Worm (Caenorhabditis elegans) whole organism, mixed stage, embryonic: ENCODE data around the gene idi-1.

Experiments used
- M03D4.4 ChIP-seq: sonication (generic microtip); optimal IDR thresholded peaks from 2 replicates; lab custom pipeline; 2017; ENCODE audit warnings: mild to moderate bottlenecking, missing genetic modification characterization, missing compliant biosample characterization
- bed-3 ChIP-seq: fragments of 200-800 bp; sonication (Bioruptor generic); optimal IDR thresholded peaks from 3 replicates; lab custom pipeline; 2018; ENCODE audit warnings: mild to moderate bottlenecking, missing genetic modification characterization, moderate library complexity, missing compliant biosample characterization
- blmp-1 ChIP-seq: fragments of 150-350 bp; optimal IDR thresholded peaks from 2 replicates; lab custom pipeline; 2014; ENCODE audit warnings: missing biosample characterization, missing genetic modification characterization
- ceh-39 ChIP-seq: fragments of 150-350 bp; optimal IDR thresholded peaks from 2 replicates; lab custom pipeline; 2014; ENCODE audit warnings: missing biosample characterization, missing genetic modification characterization
- ceh-43 ChIP-seq: fragments of 200-800 bp; sonication (Bioruptor generic); optimal IDR thresholded peaks from 2 replicates; lab custom pipeline; 2018; ENCODE audit warnings: mild to moderate bottlenecking, missing genetic modification characterization, moderate library complexity, missing compliant biosample characterization
- ceh-83 ChIP-seq: fragments of 200-800 bp; sonication (Bioruptor generic); optimal IDR thresholded peaks from 2 replicates; lab custom pipeline; 2018; ENCODE audit warnings: mild to moderate bottlenecking, missing genetic modification characterization, missing compliant biosample characterization
- ces-1 ChIP-seq: fragments of 150-350 bp; optimal IDR thresholded peaks from 2 replicates; lab custom pipeline; 2014; ENCODE audit warnings: missing biosample characterization, missing genetic modification reagents, missing genetic modification characterization
- cnd-1 ChIP-seq: fragments of 200-800 bp; sonication (Bioruptor generic); optimal IDR thresholded peaks from 2 replicates; lab custom pipeline; 2018; ENCODE audit warnings: mild to moderate bottlenecking, missing genetic modification characterization, missing compliant biosample characterization
- drap-1 ChIP-seq: fragments of 200-800 bp; sonication (Bioruptor generic); optimal IDR thresholded peaks from 3 replicates; lab custom pipeline; 2018; ENCODE audit warnings: mild to moderate bottlenecking, missing genetic modification characterization, missing compliant biosample characterization
- elt-1 ChIP-seq: sonication (generic microtip); optimal IDR thresholded peaks from 2 replicates; lab custom pipeline; 2017; ENCODE audit warnings: missing genetic modification characterization, mild to moderate bottlenecking, missing compliant biosample characterization, antibody characterized with exemption, moderate library complexity, borderline replicate concordance; ENCODE audit not compliant: insufficient read depth
- elt-3 ChIP-seq: fragments of 150-350 bp; optimal IDR thresholded peaks from 2 replicates; lab custom pipeline; 2014; ENCODE audit warnings: missing biosample characterization, missing genetic modification characterization
- flh-1 ChIP-seq: fragments of 200-800 bp; sonication (Bioruptor generic); optimal IDR thresholded peaks from 2 replicates; lab custom pipeline; 2018; ENCODE audit warnings: mild to moderate bottlenecking, missing genetic modification characterization, moderate library complexity, missing compliant biosample characterization
- ham-2 ChIP-seq: fragments of 200-800 bp; sonication (Bioruptor generic); optimal IDR thresholded peaks from 2 replicates; lab custom pipeline; 2018; ENCODE audit warnings: mild to moderate bottlenecking, missing genetic modification characterization, missing compliant biosample characterization
- hlh-1 ChIP-seq: fragments of 150-350 bp; optimal IDR thresholded peaks from 2 replicates; lab custom pipeline; 2014; ENCODE audit warnings: missing biosample characterization, missing genetic modification reagents, missing genetic modification characterization
- lin-13 ChIP-seq: fragments of 150-350 bp; optimal IDR thresholded peaks from 2 replicates; lab custom pipeline; 2014; ENCODE audit warnings: missing biosample characterization, missing genetic modification characterization
- lin-32 ChIP-seq: fragments of 200-800 bp; sonication (Bioruptor generic); optimal IDR thresholded peaks from 2 replicates; lab custom pipeline; 2018; ENCODE audit warnings: mild to moderate bottlenecking, missing genetic modification characterization, missing compliant biosample characterization
- lsy-2 ChIP-seq: fragments of 150-350 bp; optimal IDR thresholded peaks from 2 replicates; lab custom pipeline; 2014; ENCODE audit warnings: missing biosample characterization, missing genetic modification characterization
- mab-5 ChIP-seq: fragments of 150-350 bp; optimal IDR thresholded peaks from 2 replicates; lab custom pipeline; 2014; ENCODE audit warnings: missing biosample characterization, missing genetic modification characterization
- mep-1 ChIP-seq: fragments of 150-350 bp; optimal IDR thresholded peaks from 2 replicates; lab custom pipeline; 2017; ENCODE audit warnings: missing biosample characterization, missing genetic modification reagents, missing genetic modification characterization, inconsistent platforms
- mls-2 ChIP-seq: sonication (generic microtip); optimal IDR thresholded peaks from 2 replicates; lab custom pipeline; 2016; ENCODE audit warnings: mild to moderate bottlenecking, missing genetic modification characterization, moderate library complexity, missing compliant biosample characterization
- nhr-12 ChIP-seq: fragments of 150-350 bp; optimal IDR thresholded peaks from 2 replicates; lab custom pipeline; 2014; ENCODE audit warnings: missing biosample characterization, missing genetic modification characterization
- nhr-2 ChIP-seq: fragments of 150-350 bp; optimal IDR thresholded peaks from 2 replicates; lab custom pipeline; 2014; ENCODE audit warnings: missing biosample characterization, missing genetic modification characterization
- nhr-237 ChIP-seq: fragments of 150-350 bp; optimal IDR thresholded peaks from 2 replicates; lab custom pipeline; 2014; ENCODE audit warnings: missing biosample characterization, missing genetic modification characterization
- nhr-28 ChIP-seq: fragments of 150-350 bp; optimal IDR thresholded peaks from 2 replicates; lab custom pipeline; 2014; ENCODE audit warnings: missing biosample characterization, missing genetic modification characterization
- nhr-76 ChIP-seq: sonication (generic microtip); optimal IDR thresholded peaks from 2 replicates; lab custom pipeline; 2017; ENCODE audit warnings: missing biosample characterization, missing genetic modification characterization
- pha-4 ChIP-seq: fragments of 150-350 bp; optimal IDR thresholded peaks from 2 replicates; lab custom pipeline; 2018; ENCODE audit warnings: missing biosample characterization, missing genetic modification reagents, missing genetic modification characterization
- sem-2 ChIP-seq: fragments of 200-800 bp; sonication (Bioruptor generic); optimal IDR thresholded peaks from 2 replicates; lab custom pipeline; 2018; ENCODE audit warnings: mild to moderate bottlenecking, missing genetic modification characterization, missing compliant biosample characterization
- snpc-4 ChIP-seq: fragments of 150-350 bp; optimal IDR thresholded peaks from 2 replicates; lab custom pipeline; 2014; ENCODE audit warnings: missing biosample characterization, missing genetic modification characterization
- sptf-1 ChIP-seq: sonication (generic microtip); optimal IDR thresholded peaks from 2 replicates; lab custom pipeline; 2017; ENCODE audit warnings: mild to moderate bottlenecking, missing genetic modification characterization, moderate library complexity, missing compliant biosample characterization
- tbx-8 ChIP-seq: fragments of 200-800 bp; sonication (Bioruptor generic); optimal IDR thresholded peaks from 2 replicates; lab custom pipeline; 2018; ENCODE audit warnings: mild to moderate bottlenecking, missing genetic modification characterization, moderate library complexity, missing compliant biosample characterization
- unc-120 ChIP-seq: sonication (generic microtip); optimal IDR thresholded peaks from 2 replicates; lab custom pipeline; 2017; ENCODE audit warnings: missing genetic modification characterization, missing compliant biosample characterization; ENCODE audit not compliant: poor library complexity, severe bottlenecking
- unc-39 ChIP-seq: fragments of 150-350 bp; optimal IDR thresholded peaks from 2 replicates; lab custom pipeline; 2014; ENCODE audit warnings: missing biosample characterization, missing genetic modification characterization
- unc-62 ChIP-seq: fragments of 150-350 bp; optimal IDR thresholded peaks from 2 replicates; lab custom pipeline; 2014; ENCODE audit warnings: missing biosample characterization, missing genetic modification reagents, missing genetic modification characterization
- zip-8 ChIP-seq: fragments of 150-350 bp; optimal IDR thresholded peaks from 2 replicates; lab custom pipeline; 2014; ENCODE audit warnings: missing biosample characterization, missing genetic modification characterization
- ztf-11 ChIP-seq: fragments of 150-350 bp; optimal IDR thresholded peaks from 2 replicates; lab custom pipeline; 2014; ENCODE audit warnings: missing biosample characterization, missing genetic modification characterization

idi-1 gene

DNA sequence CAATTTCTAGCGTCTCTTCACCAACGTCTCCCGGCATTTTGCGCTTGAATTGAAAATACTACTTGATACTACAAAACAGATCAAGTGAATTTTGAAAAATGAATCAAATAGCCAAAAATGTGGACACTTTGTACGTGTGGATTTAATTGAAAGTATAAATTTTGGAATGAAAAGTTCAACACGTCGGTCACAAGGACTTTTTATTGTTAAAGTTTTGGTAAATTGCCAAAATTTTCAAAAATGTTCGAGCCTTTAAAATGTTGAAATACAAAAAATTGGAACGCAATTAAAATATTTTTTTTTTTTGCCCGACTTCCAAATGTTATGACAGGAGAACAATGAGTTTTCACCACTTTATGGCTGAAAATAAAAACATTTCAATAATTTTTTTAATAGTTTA is 6.6 kb downstream of the idi-1 start, which contains the start of gene K06H7.8:
Gene K06H7.8, minus strand, starts transcription at position 101 of the 400 bp plus-strand sequence.
- TF ChIP-seq blmp-1 (tag; lab: Kevin White, UChicago) (no peak), sem-2 (GFP tag; lab: Kevin White, UChicago) (no peak), elt-3 (tag; lab: Kevin White, UChicago) (no peak), nhr-76 (tag; lab: Kevin White, UChicago) (no peak), nhr-2 (tag; lab: Kevin White, UChicago) (no peak), nhr-12 (tag; lab: Kevin White, UChicago) (no peak), hlh-1 (tag; lab: Kevin White, UChicago) (no peak), ces-1 (no peak), drap-1 (GFP tag; lab: Kevin White, UChicago) (no peak)

DNA sequence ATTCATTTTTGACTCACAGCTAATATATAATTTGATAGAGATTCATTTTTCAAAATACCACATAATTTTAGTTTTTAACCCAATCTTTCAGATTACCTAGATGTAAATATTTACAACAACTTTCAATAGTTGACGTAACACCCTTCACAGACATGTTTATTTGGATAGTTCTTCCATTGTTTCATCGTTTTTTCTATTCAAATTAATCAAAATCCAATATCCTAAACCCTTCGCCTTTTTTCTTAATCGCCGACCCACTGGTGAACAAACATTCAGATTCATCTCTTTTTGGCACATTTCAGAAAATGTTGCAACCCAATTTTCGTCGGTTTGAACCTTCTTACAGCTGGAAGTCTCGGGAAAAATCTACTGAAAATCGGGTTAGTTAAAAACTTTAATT is 7.5 kb downstream of the idi-1 start, which contains the start of gene K06H7.1:
Gene K06H7.1, plus strand, starts transcription at position 301 of the 400 bp plus-strand sequence.
- TF ChIP-seq drap-1 (GFP tag; lab: Kevin White, UChicago), result no peak
- no peak for TF ChIP-seq lin-13 (tag; lab: Kevin White, UChicago)
- no peak for TF ChIP-seq nhr-28
- TF ChIP-seq unc-39 (tag; lab: Kevin White, UChicago), result no peak
- no peak for TF ChIP-seq hlh-1 (tag; lab: Kevin White, UChicago)
- TF ChIP-seq elt-3 (tag; lab: Kevin White, UChicago), result no peak
- no peak for TF ChIP-seq nhr-2 (tag; lab: Kevin White, UChicago)
- TF ChIP-seq mep-1, result no peak

DNA sequence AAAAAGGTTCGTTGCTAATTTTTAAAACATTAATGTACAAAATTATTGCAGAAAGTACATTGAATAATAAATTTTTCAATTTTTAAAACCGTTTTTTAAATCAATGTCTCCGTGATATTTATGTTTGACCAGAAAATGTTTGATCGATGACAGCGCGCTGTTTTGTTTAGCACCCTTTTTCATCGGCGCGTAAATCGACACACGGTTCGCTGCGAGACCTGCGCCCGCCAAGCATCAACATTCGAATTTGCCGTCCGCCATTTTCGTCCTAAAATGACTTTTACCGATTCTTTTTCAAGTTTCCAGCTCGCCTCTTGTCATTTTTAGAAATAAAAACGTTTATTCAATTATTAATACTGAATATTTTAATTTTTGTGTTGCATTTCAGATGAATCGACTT is 9.5 kb downstream of the idi-1 start, which contains the start of gene plk-1:
Gene plk-1, plus strand, starts transcription at position 389 of the 400 bp plus-strand sequence.
- TF ChIP-seq pha-4 (tag; lab: Kevin White, UChicago), result peak; percentile 13
- TF ChIP-seq mep-1, result peak; percentile 26
- peak; percentile 62 for TF ChIP-seq lsy-2
- no peak for TF ChIP-seq sem-2 (GFP tag; lab: Kevin White, UChicago)
- TF ChIP-seq ceh-39 (tag; lab: Kevin White, UChicago), result peak; percentile 32

DNA sequence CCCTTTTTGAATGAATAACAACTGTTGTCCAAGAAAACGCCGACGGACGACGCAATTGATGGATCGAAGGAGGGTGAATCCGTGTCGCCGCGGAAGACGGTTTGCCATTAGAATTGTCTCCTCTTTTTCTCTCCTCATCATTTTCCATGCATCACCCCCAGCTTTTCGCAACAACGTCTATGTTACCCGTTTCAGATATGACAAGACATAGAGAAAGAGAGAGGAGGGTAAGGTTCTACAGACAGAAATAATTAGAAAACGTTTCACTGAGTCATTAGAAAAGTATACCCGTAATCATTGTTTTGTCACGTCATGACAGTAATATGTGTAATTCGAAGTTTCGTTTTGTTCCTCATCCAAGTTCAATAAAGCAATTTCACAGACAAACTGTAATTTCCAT is 14.3 kb downstream of the idi-1 start:
- no peak for TF ChIP-seq tbx-8 (GFP tag; lab: Kevin White, UChicago)
- TF ChIP-seq nhr-76 (tag; lab: Kevin White, UChicago), result no peak
- no peak for TF ChIP-seq hlh-1 (tag; lab: Kevin White, UChicago)
- TF ChIP-seq ceh-83 (GFP tag; lab: Kevin White, UChicago), result no peak
- TF ChIP-seq, all 35 proteins: peak for 0

DNA sequence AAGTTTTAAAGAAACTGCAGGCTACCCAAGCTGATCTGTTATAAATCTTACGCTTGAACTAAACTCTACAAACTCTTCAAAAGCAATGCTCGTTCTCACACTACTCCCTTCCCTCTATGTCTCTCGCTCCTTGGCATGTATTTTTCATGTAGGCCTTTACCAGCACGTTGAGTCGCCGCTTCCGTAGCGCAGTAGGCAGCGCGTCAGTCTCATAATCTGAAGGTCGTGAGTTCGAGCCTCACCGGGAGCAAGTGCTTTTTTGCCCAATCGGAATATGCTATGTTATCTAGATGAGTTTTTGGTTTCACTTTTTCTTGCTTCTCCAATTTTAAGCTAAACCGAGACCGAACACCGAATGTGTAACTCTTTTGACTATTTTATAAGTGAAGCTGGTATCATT is 15.0 kb downstream of the idi-1 start:
- peak; percentile 87 for TF ChIP-seq cnd-1 (tag; lab: Kevin White, UChicago)
- TF ChIP-seq nhr-12 (tag; lab: Kevin White, UChicago), result no peak
- TF ChIP-seq elt-1, result no peak
- TF ChIP-seq tbx-8 (GFP tag; lab: Kevin White, UChicago), result no peak
- no peak for TF ChIP-seq ztf-11 (tag; lab: Kevin White, UChicago)
- peak; percentile 74 for TF ChIP-seq unc-120 (tag; lab: Kevin White, UChicago)
- no peak for TF ChIP-seq mab-5
- TF ChIP-seq zip-8 (tag; lab: Kevin White, UChicago), result no peak
- peak; percentile 82 for TF ChIP-seq M03D4.4 (tag; lab: Kevin White, UChicago)
- TF ChIP-seq nhr-237 (tag; lab: Kevin White, UChicago), result no peak
- no peak for TF ChIP-seq nhr-28
- TF ChIP-seq sptf-1 (tag; lab: Kevin White, UChicago), result peak; percentile 90
- peak; percentile 60 for TF ChIP-seq flh-1 (GFP tag; lab: Kevin White, UChicago)
- TF ChIP-seq unc-62, result no peak
- TF ChIP-seq lsy-2, result no peak
- peak; percentile 8 for TF ChIP-seq hlh-1 (tag; lab: Kevin White, UChicago)
- no peak for TF ChIP-seq nhr-2 (tag; lab: Kevin White, UChicago)
- TF ChIP-seq mep-1, result peak; percentile 2
- TF ChIP-seq blmp-1 (tag; lab: Kevin White, UChicago), result no peak
- TF ChIP-seq lin-13 (tag; lab: Kevin White, UChicago), result peak; percentile 27
- TF ChIP-seq lin-32 (GFP tag; lab: Kevin White, UChicago), result peak; percentile 70
- peak; percentile 70 for TF ChIP-seq sem-2 (GFP tag; lab: Kevin White, UChicago)
- peak; percentile 18 for TF ChIP-seq unc-39 (tag; lab: Kevin White, UChicago)
- TF ChIP-seq ceh-39 (tag; lab: Kevin White, UChicago), result no peak
- peak; percentile 16 for TF ChIP-seq pha-4 (tag; lab: Kevin White, UChicago)
- peak; percentile 85 for TF ChIP-seq drap-1 (GFP tag; lab: Kevin White, UChicago)
- peak; percentile 68 for TF ChIP-seq ceh-43 (GFP tag; lab: Kevin White, UChicago)
- TF ChIP-seq ces-1, result peak; percentile 12
- no peak for TF ChIP-seq nhr-76 (tag; lab: Kevin White, UChicago)
- TF ChIP-seq ceh-83 (GFP tag; lab: Kevin White, UChicago), result peak; percentile 85
- peak; percentile 66 for TF ChIP-seq bed-3 (GFP tag; lab: Kevin White, UChicago)
- TF ChIP-seq mls-2 (tag; lab: Kevin White, UChicago), result peak; percentile 85
- no peak for TF ChIP-seq snpc-4
- no peak for TF ChIP-seq elt-3 (tag; lab: Kevin White, UChicago)
- TF ChIP-seq ham-2 (GFP tag; lab: Kevin White, UChicago), result peak; percentile 64
